Fruit fly (Drosophila melanogaster): Measurements from ENCODE around the gene CG31446.

Gene CG31446

DNA sequence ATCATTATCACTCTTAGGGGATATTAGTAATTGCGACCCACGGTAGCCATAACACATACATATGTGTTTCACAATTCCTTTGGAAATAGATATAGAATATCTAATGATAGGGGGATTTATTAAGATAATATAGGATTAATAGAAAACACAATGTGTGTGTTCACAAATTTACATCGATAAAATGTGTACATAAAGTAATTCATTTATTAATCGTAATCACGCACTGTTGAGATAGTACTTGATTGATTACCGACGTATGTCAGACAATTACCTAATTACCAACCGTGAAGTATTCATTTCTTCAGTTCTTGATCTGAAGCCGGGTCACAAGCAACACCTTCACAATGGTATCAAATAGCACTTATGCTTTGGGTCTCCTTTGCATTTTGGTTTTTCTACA, at the start of gene CG31446:
Gene CG31446, plus strand, starts transcription at position 301 of the 400 bp plus-strand sequence.
- peak; percentile 46 for TF ChIP-seq lab (GFP tag; optimal IDR thresholded peaks at IDR 0.05)
- no peak for TF ChIP-seq ara (GFP tag; IDR thresholded peaks at IDR 0.05)

dm6 chr3R:15644733-15645132, 48.2 kb upstream of the CG31446 start:
- TF ChIP-seq CG3838 (GFP tag; optimal IDR thresholded peaks at IDR 0.05) = no peak
- TF ChIP-seq grau (tag; optimal IDR thresholded peaks at IDR 0.05) = no peak
- peak; percentile 54 for TF ChIP-seq CG17328 (GFP tag; IDR thresholded peaks at IDR 0.05)
- TF ChIP-seq CG9609 (GFP tag; optimal IDR thresholded peaks at IDR 0.05) = no peak
- no peak for TF ChIP-seq lov (optimal IDR thresholded peaks at IDR 0.05)
- peak; percentile 76; the same call in 2 of the 3 replicates for TF ChIP-seq lov (GFP tag; IDR thresholded peaks at IDR 0.05)
- TF ChIP-seq org-1 (GFP tag; optimal IDR thresholded peaks at IDR 0.05) = peak; percentile 39
- TF ChIP-seq mld (GFP tag; IDR thresholded peaks at IDR 0.05; ENCODE audit: partially characterized antibody) = no peak
- TF ChIP-seq lab (GFP tag; optimal IDR thresholded peaks at IDR 0.05) = no peak
- peak; percentile 25 to 66 for TF ChIP-seq dpn (GFP tag; optimal IDR thresholded peaks at IDR 0.05)
- peak; percentile 39; the same call in 1 of the 2 replicates for TF ChIP-seq CG31441 (GFP tag; IDR thresholded peaks at IDR 0.05)
- peak; percentile 9 for TF ChIP-seq CG8924 (tag; optimal IDR thresholded peaks at IDR 0.05)
- TF ChIP-seq z (GFP tag; IDR thresholded peaks at IDR 0.05) = no peak
- TF ChIP-seq CG10959 (GFP tag; IDR thresholded peaks at IDR 0.05) = peak; percentile 62
- no peak for TF ChIP-seq pita (GFP tag; optimal IDR thresholded peaks at IDR 0.05)
- no peak for TF ChIP-seq ase (GFP tag; IDR thresholded peaks at IDR 0.05)
- no peak for TF ChIP-seq Gsc (GFP tag; IDR thresholded peaks at IDR 0.05)
- TF ChIP-seq NC2α (GFP tag; optimal IDR thresholded peaks at IDR 0.05) = no peak
- no peak for TF ChIP-seq CG3163 (GFP tag; optimal IDR thresholded peaks at IDR 0.05)
- TF ChIP-seq CG2199 (GFP tag; IDR thresholded peaks at IDR 0.05) = 0 out of 3 replicates have a peak, but pooled peaks have one; percentile 44
- no peak for TF ChIP-seq cg (GFP tag; optimal IDR thresholded peaks at IDR 0.05)
- TF ChIP-seq Awh (GFP tag; IDR thresholded peaks at IDR 0.05) = peak; percentile 17; the same call in 1 of the 2 replicates
- TF ChIP-seq Bdp1 (GFP tag; optimal IDR thresholded peaks at IDR 0.05) = no peak
- TF ChIP-seq CrebB (tag; optimal IDR thresholded peaks at IDR 0.05) = no peak
- no peak for TF ChIP-seq ems (GFP tag; optimal IDR thresholded peaks at IDR 0.05)
- no peak for TF ChIP-seq Neu2 (GFP tag; optimal IDR thresholded peaks at IDR 0.05; ENCODE audit: borderline replicate concordance)
- TF ChIP-seq Hand (GFP tag; optimal IDR thresholded peaks at IDR 0.05) = no peak
- no peak for TF ChIP-seq exex (tag; optimal IDR thresholded peaks at IDR 0.05)
- TF ChIP-seq slbo (GFP tag; IDR thresholded peaks at IDR 0.05) = no peak
- no peak for TF ChIP-seq CG13624 (GFP tag; optimal IDR thresholded peaks at IDR 0.05)
- no peak for TF ChIP-seq nom (GFP tag; optimal IDR thresholded peaks at IDR 0.05)
- TF ChIP-seq CG30020 (tag; optimal IDR thresholded peaks at IDR 0.05) = no peak
- TF ChIP-seq CG5245 (GFP tag; optimal IDR thresholded peaks at IDR 0.05) = no peak
- no peak for TF ChIP-seq CG15269 (tag; optimal IDR thresholded peaks at IDR 0.05)
- TF ChIP-seq CG12155 (GFP tag; optimal IDR thresholded peaks at IDR 0.05) = no peak
- TF ChIP-seq odd (GFP tag; optimal IDR thresholded peaks at IDR 0.05) = no peak
- TF ChIP-seq Optix (GFP tag; IDR thresholded peaks at IDR 0.05) = no peak
- no peak for TF ChIP-seq CG32532 (GFP tag; IDR thresholded peaks at IDR 0.05)
- no peak for TF ChIP-seq Sox102F (GFP tag; optimal IDR thresholded peaks at IDR 0.05)
- TF ChIP-seq CG8765 (GFP tag; IDR thresholded peaks at IDR 0.05) = peak; percentile 76; the same call in 1 of the 2 replicates
- peak; percentile 51; the same call in 2 of the 3 replicates for TF ChIP-seq row (GFP tag; IDR thresholded peaks at IDR 0.05)
- TF ChIP-seq CG12942 (GFP tag; optimal IDR thresholded peaks at IDR 0.05) = no peak
- no peak for TF ChIP-seq dm (GFP tag; optimal IDR thresholded peaks at IDR 0.05)
- no peak for TF ChIP-seq Nf-YB (GFP tag; optimal IDR thresholded peaks at IDR 0.05)
- TF ChIP-seq Mes4 (GFP tag; optimal IDR thresholded peaks at IDR 0.05) = no peak
- no peak for TF ChIP-seq nau (GFP tag; optimal IDR thresholded peaks at IDR 0.05)
- peak; percentile 70 for TF ChIP-seq dmrt11E (tag; optimal IDR thresholded peaks at IDR 0.05)
- TF ChIP-seq Hr51 (GFP tag; optimal IDR thresholded peaks at IDR 0.05) = no peak
- peak; percentile 71 for TF ChIP-seq CG2712 (tag; optimal IDR thresholded peaks at IDR 0.05)

Measured in whole organism, embryonic.